Worm (Caenorhabditis elegans) whole organism, young adult: ENCODE measurements around the gene cct-5.

Source experiments
- F49E8.2 ChIP-seq: sonication (generic microtip); optimal IDR thresholded peaks from 3 replicates; lab custom pipeline; 2017; ENCODE audit warnings: missing genetic modification characterization, mild to moderate bottlenecking, missing compliant biosample characterization, antibody characterized with exemption, moderate library complexity; ENCODE audit not compliant: insufficient read depth
- T26A5.8 ChIP-seq: sonication (generic microtip); optimal IDR thresholded peaks from 2 replicates; lab custom pipeline; 2016; ENCODE audit warnings: missing genetic modification characterization, missing compliant biosample characterization
- athp-1 ChIP-seq: sonication (generic microtip); optimal IDR thresholded peaks from 2 replicates; lab custom pipeline; 2017; ENCODE audit warnings: mild to moderate bottlenecking, missing genetic modification characterization, missing compliant biosample characterization
- attf-5 ChIP-seq: fragments of 200-800 bp; sonication (Bioruptor generic); optimal IDR thresholded peaks from 2 replicates; lab custom pipeline; 2018; ENCODE audit warnings: mild to moderate bottlenecking, missing genetic modification characterization, missing compliant biosample characterization
- cebp-1 ChIP-seq, 2 experiments: fragments of 200-800 bp in 1 of 2; sonication (Bioruptor generic) in 1 of 2; sonication (generic microtip) in 1 of 2; IDR thresholded peaks in 1 of 2; optimal IDR thresholded peaks in 1 of 2; 2 replicates each; pipeline versions ENCODE4 v1.3.6 to Lab custom; 2017 to 2022; ENCODE audit warnings: missing compliant biosample characterization in 2 of 2, missing genetic modification characterization in 2 of 2, mild to moderate bottlenecking in 1 of 2, missing genetic modification reagents in 1 of 2, moderate library complexity in 1 of 2
- chd-7 ChIP-seq: sonication (generic microtip); optimal IDR thresholded peaks from 2 replicates; lab custom pipeline; 2016; ENCODE audit warnings: mild to moderate bottlenecking, missing genetic modification characterization, moderate library complexity, missing compliant biosample characterization
- madf-8 ChIP-seq: fragments of 200-800 bp; sonication (Bioruptor generic); conservative IDR thresholded peaks from 2 replicates; pipeline ENCODE4 v1.3.6; 2022; ENCODE audit warnings: missing genetic modification reagents, missing genetic modification characterization, missing compliant biosample characterization
- somi-1 ChIP-seq: fragments of 200-800 bp; sonication (Bioruptor generic); optimal IDR thresholded peaks from 2 replicates; lab custom pipeline; 2018; ENCODE audit warnings: mild to moderate bottlenecking, missing genetic modification characterization, missing compliant biosample characterization

- TF ChIP-seq athp-1 (tag; lab: Kevin White, UChicago), result no peak
- TF ChIP-seq chd-7, result no peak
- no peak for TF ChIP-seq F49E8.2 (tag; lab: Kevin White, UChicago)
- TF ChIP-seq cebp-1 (GFP tag; IDR thresholded peaks at IDR 0.05; lab: Robert Waterston, UW), result no peak
- TF ChIP-seq cebp-1 (tag; optimal IDR thresholded peaks at IDR 0.05; lab: Kevin White, UChicago), result no peak
- no peak for TF ChIP-seq T26A5.8 (tag; lab: Kevin White, UChicago)
- TF ChIP-seq madf-8 (GFP tag; lab: Robert Waterston, UW), result no peak
- TF ChIP-seq somi-1 (GFP tag; lab: Kevin White, UChicago), result no peak
- no peak for TF ChIP-seq attf-5 (GFP tag; lab: Kevin White, UChicago)
These were observed 1.3 kb downstream of the cct-5 start for ce11 chrIII:4506590-4507128.
